Fruit fly (Drosophila melanogaster) ovary, adult (tissue): ENCODE data around the gene CG40813.
"Not testable (repeated sequence)": the region's sequence is repeated elsewhere in the genome, so short reads cannot be mapped to it uniquely, and the experiment has no call there.

Source experiments
- CG17801 ChIP-seq: fragments of 200-800 bp; optimal IDR thresholded peaks from 2 replicates; lab custom pipeline; 2019; ENCODE audit warnings: missing biosample characterization, mild to moderate bottlenecking, missing genetic modification characterization, moderate library complexity; ENCODE audit not compliant: partially characterized antibody

The CG40813 gene

dm6 chrX:22142758-22143157, at the start of gene CG40813:
Gene CG40813 (plus strand): TSS chrX:22143058.
- not testable (repeated sequence) for TF ChIP-seq CG17801 (GFP tag; lab: Kevin White, UChicago)

dm6 chrX:22147489-22147888, 4.6 kb downstream of the CG40813 start, which contains the start of gene CG46504:
Gene CG46504 (plus strand): TSS chrX:22147789.
- not testable (repeated sequence) for TF ChIP-seq CG17801 (GFP tag; lab: Kevin White, UChicago)

- not testable (repeated sequence) for TF ChIP-seq CG17801 (GFP tag; lab: Kevin White, UChicago)
Measured at dm6 chrX:22152542-22152941, 9.7 kb downstream of the CG40813 start, which contains the start of gene CG46505. Gene CG46505 (plus strand): TSS chrX:22152842.

- not testable (repeated sequence) for TF ChIP-seq CG17801 (GFP tag; lab: Kevin White, UChicago)
Measured at dm6 chrX:22157587-22157986, 14.7 kb downstream of the CG40813 start, which contains the start of gene CG46506. Gene CG46506 (plus strand): TSS chrX:22157887.

- not testable (repeated sequence) for TF ChIP-seq CG17801 (GFP tag; lab: Kevin White, UChicago)
Measured at dm6 chrX:22162623-22163022, 19.8 kb downstream of the CG40813 start, which contains the start of gene CG46507. Gene CG46507 (plus strand): TSS chrX:22162923.

dm6 chrX:22167355-22167754, 24.5 kb downstream of the CG40813 start, which contains the start of gene CG46508:
Gene CG46508 (plus strand): TSS chrX:22167655.
- not testable (repeated sequence) for TF ChIP-seq CG17801 (GFP tag; lab: Kevin White, UChicago)

- TF ChIP-seq CG17801 (GFP tag; lab: Kevin White, UChicago), result not testable (repeated sequence)
Measured at dm6 chrX:22172341-22172740, 29.5 kb downstream of the CG40813 start, which contains the start of gene CG46509. Gene CG46509 (plus strand): TSS chrX:22172641.

- not testable (repeated sequence) for TF ChIP-seq CG17801 (GFP tag; lab: Kevin White, UChicago)
Measured at dm6 chrX:22177205-22177604, 34.3 kb downstream of the CG40813 start, which contains the start of gene CG46510. Gene CG46510 (plus strand): TSS chrX:22177505.

- TF ChIP-seq CG17801 (GFP tag; lab: Kevin White, UChicago), result not testable (repeated sequence)
Measured at dm6 chrX:22182193-22182592, 39.3 kb downstream of the CG40813 start, which contains the start of gene CG46511. Gene CG46511 (plus strand): TSS chrX:22182493.

- TF ChIP-seq CG17801 (GFP tag; lab: Kevin White, UChicago), result not testable (repeated sequence)
Measured at dm6 chrX:22187070-22187469, 44.2 kb downstream of the CG40813 start, which contains the start of gene CG46512. Gene CG46512 (plus strand): TSS chrX:22187370.

dm6 chrX:22191973-22192372, 49.1 kb downstream of the CG40813 start, which contains the start of gene CG46513:
Gene CG46513 (plus strand): TSS chrX:22192273.
- not testable (repeated sequence) for TF ChIP-seq CG17801 (GFP tag; lab: Kevin White, UChicago)
